Worm (Caenorhabditis elegans) whole organism, L4 larva: Measurements from ENCODE around the gene unc-16.

Experiments used
- D1046.2 ChIP-seq: fragments of 200-800 bp; sonication (Bioruptor generic); IDR thresholded peaks from 2 replicates; pipeline ENCODE4 v1.3.6; 2022; ENCODE audit warnings: missing genetic modification characterization, missing compliant biosample characterization
- F44E2.7 ChIP-seq: fragments of 200-800 bp; sonication (Bioruptor generic); IDR thresholded peaks from 2 replicates; pipeline ENCODE4 v2.1.2; 2022; ENCODE audit warnings: missing genetic modification characterization, missing compliant biosample characterization
- T26A8.4 ChIP-seq: fragments of 200-800 bp; sonication (Bioruptor generic); IDR thresholded peaks from 2 replicates; pipeline ENCODE4 v1.3.6; 2022; ENCODE audit warnings: missing genetic modification characterization, missing compliant biosample characterization
- Y48G9A.11 ChIP-seq: fragments of 200-800 bp; sonication (Bioruptor generic); IDR thresholded peaks from 2 replicates; pipeline ENCODE4 v1.3.6; 2022; ENCODE audit warnings: missing genetic modification reagents, missing genetic modification characterization, missing compliant biosample characterization
- ZK546.5 ChIP-seq, 2 experiments: sonication (generic microtip); optimal IDR thresholded peaks; 2 replicates each; lab custom pipeline; 2017; ENCODE audit warnings: missing biosample characterization in 2 of 2, missing genetic modification characterization in 2 of 2
- aly-2 ChIP-seq: sonication (generic microtip); optimal IDR thresholded peaks from 2 replicates; lab custom pipeline; 2018; ENCODE audit warnings: missing biosample characterization, missing genetic modification characterization
- ama-1 ChIP-seq: fragments of 150-350 bp; optimal IDR thresholded peaks from 2 replicates; lab custom pipeline; 2014; ENCODE audit warnings: inconsistent platforms, mixed read lengths
- arid-1 ChIP-seq: fragments of 200-800 bp; sonication (Bioruptor generic); conservative IDR thresholded peaks from 2 replicates; pipeline ENCODE4 v1.3.6; 2022; ENCODE audit warnings: missing genetic modification reagents, missing genetic modification characterization, missing compliant biosample characterization
- ceh-44 ChIP-seq: fragments of 200-800 bp; sonication (Bioruptor generic); IDR thresholded peaks from 2 replicates; pipeline ENCODE4 v1.3.6; 2022; ENCODE audit warnings: missing genetic modification reagents, missing genetic modification characterization, missing compliant biosample characterization
- ceh-62 ChIP-seq: sonication (generic microtip); optimal IDR thresholded peaks from 2 replicates; lab custom pipeline; 2017; ENCODE audit warnings: missing biosample characterization, missing genetic modification characterization
- ceh-82 ChIP-seq: sonication (generic microtip); optimal IDR thresholded peaks from 2 replicates; lab custom pipeline; 2017; ENCODE audit warnings: missing biosample characterization, missing genetic modification characterization
- ctbp-1 ChIP-seq: fragments of 200-800 bp; sonication (Bioruptor generic); IDR thresholded peaks from 2 replicates; pipeline ENCODE4 v1.3.6; 2022; ENCODE audit warnings: missing genetic modification reagents, missing genetic modification characterization, missing compliant biosample characterization
- daf-16 ChIP-seq, 3 experiments: sonication (generic microtip); optimal IDR thresholded peaks; 2 replicates each; lab custom pipeline; 2016 to 2017; ENCODE audit warnings: missing genetic modification characterization in 3 of 3, missing genetic modification reagents in 3 of 3, mild to moderate bottlenecking in 2 of 3, missing compliant biosample characterization in 2 of 3, missing biosample characterization in 1 of 3, moderate library complexity in 1 of 3
- daf-19 ChIP-seq: fragments of 200-800 bp; sonication (Bioruptor generic); conservative IDR thresholded peaks from 2 replicates; pipeline ENCODE4 v1.3.6; 2022; ENCODE audit warnings: missing genetic modification characterization, missing compliant biosample characterization
- dmd-6 ChIP-seq: fragments of 200-800 bp; sonication (Bioruptor generic); IDR thresholded peaks from 2 replicates; pipeline ENCODE4 v1.3.6; 2022; ENCODE audit warnings: missing genetic modification reagents, missing genetic modification characterization, missing compliant biosample characterization
- dmd-9 ChIP-seq: fragments of 200-800 bp; sonication (Bioruptor generic); IDR thresholded peaks from 2 replicates; pipeline ENCODE4 v1.3.6; 2022; ENCODE audit warnings: missing genetic modification reagents, missing genetic modification characterization, missing compliant biosample characterization
- dpl-1 ChIP-seq: fragments of 150-350 bp; optimal IDR thresholded peaks from 2 replicates; lab custom pipeline; 2014; ENCODE audit warnings: missing biosample characterization, missing genetic modification reagents, missing genetic modification characterization
- duxl-1 ChIP-seq: sonication (generic microtip); optimal IDR thresholded peaks from 2 replicates; lab custom pipeline; 2016; ENCODE audit warnings: mild to moderate bottlenecking, missing genetic modification characterization, moderate library complexity, missing compliant biosample characterization; ENCODE audit not compliant: poor library complexity
- dve-1 ChIP-seq: sonication (generic microtip); optimal IDR thresholded peaks from 2 replicates; lab custom pipeline; 2017; ENCODE audit warnings: antibody characterized with exemption, mild to moderate bottlenecking, missing genetic modification characterization, missing compliant biosample characterization; ENCODE audit not compliant: insufficient read depth
- fkh-10 ChIP-seq: fragments of 150-350 bp; optimal IDR thresholded peaks from 2 replicates; lab custom pipeline; 2014; ENCODE audit warnings: missing biosample characterization, missing genetic modification reagents, missing genetic modification characterization
- hif-1 ChIP-seq, 2 experiments: sonication (generic microtip); optimal IDR thresholded peaks; 2 replicates each; lab custom pipeline; 2016 to 2017; ENCODE audit warnings: missing compliant biosample characterization in 2 of 2, missing genetic modification characterization in 2 of 2, missing genetic modification reagents in 2 of 2, missing genotype in 2 of 2, mild to moderate bottlenecking in 1 of 2
- hlh-30 ChIP-seq: sonication (generic microtip); optimal IDR thresholded peaks from 2 replicates; lab custom pipeline; 2017; ENCODE audit warnings: antibody characterized with exemption, mild to moderate bottlenecking, missing genetic modification characterization, missing compliant biosample characterization; ENCODE audit not compliant: insufficient read depth
- hmg-1.1 ChIP-seq: fragments of 200-800 bp; sonication (Bioruptor generic); IDR thresholded peaks from 2 replicates; pipeline ENCODE4 v1.3.6; 2022; ENCODE audit warnings: missing genetic modification reagents, missing genetic modification characterization, missing compliant biosample characterization
- lin-29 ChIP-seq: fragments of 200-800 bp; sonication (Bioruptor generic); IDR thresholded peaks from 2 replicates; pipeline ENCODE4 v1.3.6; 2022; ENCODE audit warnings: missing genetic modification reagents, missing genetic modification characterization, missing compliant biosample characterization
- lin-38 ChIP-seq: fragments of 200-800 bp; sonication (Bioruptor generic); IDR thresholded peaks from 2 replicates; pipeline ENCODE4 v1.3.6; 2022; ENCODE audit warnings: missing genetic modification reagents, missing genetic modification characterization, missing compliant biosample characterization
- lsy-2 ChIP-seq, 2 experiments: fragments of 150-350 bp in 1 of 2; sonication (generic microtip) in 1 of 2; optimal IDR thresholded peaks; 2 replicates each; lab custom pipeline; 2014 to 2017; ENCODE audit warnings: missing biosample characterization in 2 of 2, missing genetic modification characterization in 2 of 2
- mep-1 ChIP-seq: fragments of 150-350 bp; sonication (generic microtip); optimal IDR thresholded peaks from 3 replicates; lab custom pipeline; 2014; ENCODE audit warnings: missing biosample characterization, missing genetic modification characterization
- mes-2 ChIP-seq: sonication (generic microtip); optimal IDR thresholded peaks from 2 replicates; lab custom pipeline; 2016; ENCODE audit warnings: missing genotype, mild to moderate bottlenecking, missing genetic modification characterization, missing compliant biosample characterization; ENCODE audit not compliant: poor library complexity, severe bottlenecking
- mxl-2 ChIP-seq: fragments of 200-800 bp; sonication (Bioruptor generic); conservative IDR thresholded peaks from 2 replicates; pipeline ENCODE4 v1.3.6; 2022; ENCODE audit warnings: missing genetic modification reagents, missing genetic modification characterization, missing compliant biosample characterization
- nhr-102 ChIP-seq: sonication (generic microtip); optimal IDR thresholded peaks from 2 replicates; lab custom pipeline; 2016; ENCODE audit warnings: mild to moderate bottlenecking, missing genetic modification characterization, moderate library complexity, missing compliant biosample characterization
- nhr-111 ChIP-seq: fragments of 200-800 bp; sonication (Bioruptor generic); optimal IDR thresholded peaks from 2 replicates; lab custom pipeline; 2018; ENCODE audit warnings: mild to moderate bottlenecking, missing genetic modification characterization, missing compliant biosample characterization
- nhr-28 ChIP-seq: fragments of 150-350 bp; optimal IDR thresholded peaks from 2 replicates; lab custom pipeline; 2014; ENCODE audit warnings: missing biosample characterization, missing genetic modification characterization
- nhr-41 ChIP-seq: fragments of 200-800 bp; sonication (Bioruptor generic); IDR thresholded peaks from 2 replicates; pipeline ENCODE4 v1.3.6; 2022; ENCODE audit warnings: missing genetic modification reagents, missing genetic modification characterization, missing compliant biosample characterization
- nhr-6 ChIP-seq: fragments of 150-350 bp; optimal IDR thresholded peaks from 2 replicates; lab custom pipeline; 2014; ENCODE audit warnings: missing biosample characterization, missing genetic modification characterization
- pha-4 ChIP-seq, 2 experiments: fragments of 150-350 bp in 1 of 2; fragments of 200-800 bp in 1 of 2; sonication (Bioruptor generic) in 1 of 2; IDR thresholded peaks in 1 of 2; optimal IDR thresholded peaks in 1 of 2; 2 replicates each; pipeline versions ENCODE4 v1.3.6 to Lab custom; 2014 to 2022; ENCODE audit warnings: missing genetic modification characterization in 2 of 2, missing genetic modification reagents in 2 of 2, missing biosample characterization in 1 of 2, missing compliant biosample characterization in 1 of 2
- php-3 ChIP-seq: fragments of 200-800 bp; sonication (Bioruptor generic); IDR thresholded peaks from 2 replicates; pipeline ENCODE4 v1.3.6; 2022; ENCODE audit warnings: missing genetic modification reagents, missing genetic modification characterization, missing compliant biosample characterization
- pqm-1 ChIP-seq: sonication (generic microtip); optimal IDR thresholded peaks from 2 replicates; lab custom pipeline; 2017; ENCODE audit warnings: missing biosample characterization, missing genetic modification characterization
- sdz-12 ChIP-seq: fragments of 200-800 bp; sonication (Bioruptor generic); optimal IDR thresholded peaks from 2 replicates; lab custom pipeline; 2018; ENCODE audit warnings: mild to moderate bottlenecking, missing genetic modification characterization, missing compliant biosample characterization
- skn-1 ChIP-seq: fragments of 150-350 bp; optimal IDR thresholded peaks from 2 replicates; lab custom pipeline; 2014; ENCODE audit warnings: missing biosample characterization, missing genetic modification characterization
- snpc-4 ChIP-seq: fragments of 150-350 bp; optimal IDR thresholded peaks from 2 replicates; lab custom pipeline; 2014; ENCODE audit warnings: missing biosample characterization, missing genetic modification characterization
- spr-3 ChIP-seq: fragments of 200-800 bp; sonication (Bioruptor generic); optimal IDR thresholded peaks from 2 replicates; lab custom pipeline; 2018; ENCODE audit warnings: mild to moderate bottlenecking, missing genetic modification characterization, missing compliant biosample characterization
- unc-39 ChIP-seq: sonication (generic microtip); optimal IDR thresholded peaks from 2 replicates; lab custom pipeline; 2017; ENCODE audit warnings: missing biosample characterization, missing genetic modification characterization
- unc-62 ChIP-seq, 3 experiments: fragments of 150-350 bp in 1 of 3; sonication (generic microtip); optimal IDR thresholded peaks in 2 of 3; peaks in 1 of 3; 1 replicate in 1 of 3; 2 replicates in 2 of 3; lab custom pipeline; 2014 to 2017; ENCODE audit warnings: missing biosample characterization in 3 of 3, missing genetic modification characterization in 3 of 3, missing genetic modification reagents in 3 of 3, missing genotype in 1 of 3
- vab-7 ChIP-seq: fragments of 200-800 bp; sonication (Bioruptor generic); IDR thresholded peaks from 2 replicates; pipeline ENCODE4 v1.3.6; 2022; ENCODE audit warnings: missing genetic modification reagents, missing genetic modification characterization, missing compliant biosample characterization
- zfp-2 ChIP-seq: sonication (generic microtip); optimal IDR thresholded peaks from 2 replicates; lab custom pipeline; 2016; ENCODE audit warnings: mild to moderate bottlenecking, missing genetic modification characterization, missing compliant biosample characterization
- zfp-3 ChIP-seq: fragments of 200-800 bp; sonication (Bioruptor generic); conservative IDR thresholded peaks from 2 replicates; pipeline ENCODE4 v1.3.6; 2022; ENCODE audit warnings: missing genetic modification reagents, missing genetic modification characterization, missing compliant biosample characterization
- zip-11 ChIP-seq: fragments of 200-800 bp; sonication (Bioruptor generic); IDR thresholded peaks from 2 replicates; pipeline ENCODE4 v1.3.6; 2022; ENCODE audit warnings: missing genetic modification characterization, missing compliant biosample characterization
- zip-2 ChIP-seq: fragments of 150-350 bp; optimal IDR thresholded peaks from 2 replicates; lab custom pipeline; 2014; ENCODE audit warnings: missing biosample characterization, missing genetic modification characterization
- ztf-7 ChIP-seq: fragments of 150-350 bp; optimal IDR thresholded peaks from 2 replicates; lab custom pipeline; 2014; ENCODE audit warnings: missing biosample characterization, missing genetic modification characterization

unc-16 gene

DNA sequence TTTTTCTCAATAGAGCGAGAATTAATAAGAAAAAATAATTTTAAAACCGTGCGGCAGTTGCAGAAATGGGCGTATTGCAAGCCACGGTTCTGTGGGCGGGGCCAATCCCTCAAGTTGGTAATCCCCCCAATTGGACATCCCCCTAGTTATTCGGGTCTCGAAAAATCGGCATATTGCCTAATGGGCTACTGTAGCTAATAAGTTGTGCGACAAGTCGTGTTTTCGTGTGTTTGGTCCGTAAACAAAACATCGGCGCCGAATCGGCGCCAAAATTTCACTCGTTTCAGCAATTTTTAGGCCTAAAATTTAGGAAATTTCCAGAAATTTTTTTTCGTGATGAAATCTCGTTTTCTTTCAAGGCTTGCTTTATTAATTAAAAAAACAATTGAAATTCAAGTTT lies 41.7 kb upstream of the unc-16 start (continued):
- TF ChIP-seq zfp-2 (tag; lab: Kevin White, UChicago) (no peak), hif-1 (tag; optimal IDR thresholded peaks at IDR 0.05; lab: Kevin White, UChicago) (no peak), dmd-6 (GFP tag; lab: Robert Waterston, UW) (no peak), ztf-7 (tag; lab: Kevin White, UChicago) (no peak), zip-2 (tag; lab: Kevin White, UChicago) (no peak), sdz-12 (GFP tag; lab: Kevin White, UChicago) (no peak), skn-1 (no peak), zfp-3 (GFP tag; lab: Robert Waterston, UW) (no peak), ceh-82 (tag; lab: Kevin White, UChicago) (no peak), fkh-10 (GFP tag; lab: Kevin White, UChicago) (no peak), Y48G9A.11 (GFP tag; lab: Robert Waterston, UW) (peak; percentile 54; the same call in 1 of the 2 replicates), hmg-1.1 (no peak), duxl-1 (no peak), nhr-102 (no peak), nhr-111 (GFP tag; lab: Kevin White, UChicago) (no peak), arid-1 (GFP tag; lab: Robert Waterston, UW) (0 out of 2 replicates have a peak, but pooled peaks have one; percentile 5), zip-11 (no peak), dmd-9 (GFP tag; lab: Robert Waterston, UW) (0 out of 2 replicates have a peak, but pooled peaks have one; percentile 28), unc-62 (GFP tag; optimal IDR thresholded peaks at IDR 0.05 in 1 of 2; lab: Kevin White, UChicago) (no peak), unc-62 (tag; optimal IDR thresholded peaks at IDR 0.05; lab: Kevin White, UChicago) (no peak)

DNA sequence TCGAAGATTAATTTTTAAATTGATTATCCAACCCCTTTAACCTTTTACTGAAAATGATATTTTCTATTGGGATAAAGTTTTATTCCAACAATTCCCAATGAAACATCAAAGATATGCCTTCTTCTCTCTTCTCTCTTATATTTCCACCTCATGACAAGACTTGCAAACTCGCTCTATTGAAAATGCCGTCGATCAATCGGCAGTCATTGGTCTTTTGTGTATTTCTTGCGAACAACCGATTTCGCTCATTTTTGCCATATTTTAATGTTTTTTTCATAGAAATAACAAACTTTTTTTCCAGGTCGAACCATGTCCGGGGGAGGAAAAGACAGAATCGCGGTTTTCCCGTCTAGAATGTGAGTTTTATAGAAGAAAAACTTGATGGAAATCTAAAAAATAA lies 38.3 kb upstream of the unc-16 start, which contains the start of gene vha-14:
vha-14 (plus strand) TSS at position 302 of the 400 bp plus-strand sequence.
- no peak for TF ChIP-seq ceh-44
- TF ChIP-seq D1046.2 (GFP tag; lab: Robert Waterston, UW): no peak
- no peak for TF ChIP-seq ceh-62 (tag; lab: Kevin White, UChicago)
- TF ChIP-seq ZK546.5 (tag; optimal IDR thresholded peaks at IDR 0.05; lab: Kevin White, UChicago): no peak
- TF ChIP-seq dve-1 (tag; lab: Kevin White, UChicago): peak; percentile 27
- TF ChIP-seq pqm-1 (tag; lab: Kevin White, UChicago): peak; percentile 77
- no peak for TF ChIP-seq aly-2 (tag; lab: Kevin White, UChicago)
- TF ChIP-seq fkh-10 (GFP tag; lab: Kevin White, UChicago): no peak
- TF ChIP-seq F44E2.7 (GFP tag; lab: Robert Waterston, UW): no peak
- no peak for TF ChIP-seq dmd-9 (GFP tag; lab: Robert Waterston, UW)
- TF ChIP-seq nhr-28: peak; percentile 65
- TF ChIP-seq snpc-4 (tag; lab: Kevin White, UChicago): no peak
- TF ChIP-seq unc-39 (tag; lab: Kevin White, UChicago): no peak
- TF ChIP-seq nhr-6 (tag; lab: Kevin White, UChicago): peak; percentile 97
- TF ChIP-seq mes-2 (tag; lab: Kevin White, UChicago): peak; percentile 21
- no peak for TF ChIP-seq duxl-1
- peak; percentile 77 for TF ChIP-seq mep-1 (tag; lab: Kevin White, UChicago)
- TF ChIP-seq pha-4 (GFP tag; IDR thresholded peaks at IDR 0.05; lab: Robert Waterston, UW): no peak
- TF ChIP-seq pha-4 (tag; optimal IDR thresholded peaks at IDR 0.05; lab: Kevin White, UChicago): no peak
- TF ChIP-seq mxl-2 (GFP tag; lab: Robert Waterston, UW): no peak
- no peak for TF ChIP-seq spr-3 (GFP tag; lab: Kevin White, UChicago)
- no peak for TF ChIP-seq php-3 (GFP tag; lab: Robert Waterston, UW)
- peak; percentile 92 for TF ChIP-seq hlh-30 (tag; lab: Kevin White, UChicago)
- TF ChIP-seq lin-29 (GFP tag; lab: Robert Waterston, UW): no peak
- TF ChIP-seq dpl-1: peak; percentile 35
- no peak for TF ChIP-seq ctbp-1 (GFP tag; lab: Robert Waterston, UW)
- TF ChIP-seq nhr-41 (GFP tag; lab: Robert Waterston, UW): no peak
- TF ChIP-seq lsy-2 (tag; optimal IDR thresholded peaks at IDR 0.05; lab: Kevin White, UChicago): peak in 1 of 2 experiments; percentile 71
- no peak for TF ChIP-seq T26A8.4 (GFP tag; lab: Robert Waterston, UW)
- TF ChIP-seq ama-1 (lab: Kevin White, UChicago): peak; percentile 43
- no peak for TF ChIP-seq daf-16 (GFP tag; optimal IDR thresholded peaks at IDR 0.05; lab: Kevin White, UChicago)
- peak; percentile 33 for TF ChIP-seq daf-16 (tag; optimal IDR thresholded peaks at IDR 0.05; lab: Kevin White, UChicago)
- TF ChIP-seq daf-19 (GFP tag; lab: Robert Waterston, UW): no peak
- peak; percentile 75 for TF ChIP-seq lin-38 (GFP tag; lab: Robert Waterston, UW)
- no peak for TF ChIP-seq vab-7 (GFP tag; lab: Robert Waterston, UW)
